Worm (Caenorhabditis elegans): ENCODE data around the gene C39B5.10.

ce11 chrIII:2197706-2198105 is 41.7 kb downstream of the C39B5.10 start, which contains the start of gene C39B5.6:
- no peak for TF ChIP-seq tab-1 (GFP tag; IDR thresholded peaks at IDR 0.05)
- TF ChIP-seq ref-1 (GFP tag; conservative IDR thresholded peaks at IDR 0.05): no peak
- TF ChIP-seq cog-1 (tag; optimal IDR thresholded peaks at IDR 0.05): no peak

Data from whole organism, midembryonic.